Fruit fly (Drosophila melanogaster) whole organism, embryonic: ENCODE data around the gene eIF4A.

ENCODE experiments used
- Bdp1 ChIP-seq: fragments of 200-800 bp; sonication (Bioruptor generic); optimal IDR thresholded peaks from 3 replicates; lab custom pipeline; 2016; ENCODE audit warnings: missing biosample characterization, missing genetic modification characterization
- CG10654 ChIP-seq: fragments of 200-800 bp; sonication (Bioruptor generic); optimal IDR thresholded peaks from 2 replicates; lab custom pipeline; 2016; ENCODE audit warnings: missing biosample characterization, missing genetic modification characterization
- CG11247 ChIP-seq: fragments of 200-800 bp; sonication (Bioruptor generic); IDR thresholded peaks from 2 replicates; pipeline ENCODE4 v1.3.6; 2022; ENCODE audit warnings: missing biosample characterization, missing genetic modification characterization
- CG12659 ChIP-seq: fragments of 200-800 bp; sonication (Bioruptor generic); optimal IDR thresholded peaks from 3 replicates; lab custom pipeline; 2017; ENCODE audit warnings: mild to moderate bottlenecking, missing biosample characterization, missing genetic modification reagents, missing genetic modification characterization
- CG12769 ChIP-seq: fragments of 200-800 bp; sonication (Bioruptor generic); optimal IDR thresholded peaks from 2 replicates; lab custom pipeline; 2019; ENCODE audit warnings: missing biosample characterization, mild to moderate bottlenecking, missing genetic modification characterization, moderate library complexity
- CG14441 ChIP-seq: fragments of 200-800 bp; sonication (Bioruptor generic); IDR thresholded peaks from 2 replicates; pipeline ENCODE4 v1.3.6; 2022; ENCODE audit warnings: missing biosample characterization, missing genetic modification characterization
- CG1529 ChIP-seq: fragments of 200-800 bp; sonication (Bioruptor generic); optimal IDR thresholded peaks from 3 replicates; lab custom pipeline; 2018; ENCODE audit warnings: missing biosample characterization, missing genetic modification characterization
- CG1832 ChIP-seq: fragments of 200-800 bp; sonication (Bioruptor generic); optimal IDR thresholded peaks from 2 replicates; lab custom pipeline; 2017; ENCODE audit warnings: missing biosample characterization, mild to moderate bottlenecking, missing genetic modification characterization, inconsistent platforms
- CG2120 ChIP-seq: fragments of 200-800 bp; sonication (Bioruptor generic); optimal IDR thresholded peaks from 3 replicates; lab custom pipeline; 2016; ENCODE audit warnings: missing biosample characterization, missing genetic modification characterization
- CG2199 ChIP-seq: fragments of 200-800 bp; sonication (Bioruptor generic); IDR thresholded peaks from 3 replicates; pipeline ENCODE4 v1.3.6; 2022; ENCODE audit warnings: missing biosample characterization, missing genetic modification characterization
- CG3281 ChIP-seq: fragments of 200-800 bp; sonication (Bioruptor generic); optimal IDR thresholded peaks from 3 replicates; lab custom pipeline; 2017; ENCODE audit warnings: missing biosample characterization, mild to moderate bottlenecking, missing genetic modification characterization
- CG34376 ChIP-seq: fragments of 200-800 bp; sonication (Bioruptor generic); optimal IDR thresholded peaks from 2 replicates; lab custom pipeline; 2018; ENCODE audit warnings: missing biosample characterization, mild to moderate bottlenecking, missing genetic modification characterization
- CG6175 ChIP-seq: fragments of 200-800 bp; sonication (Bioruptor generic); IDR thresholded peaks from 3 replicates; pipeline ENCODE4 v1.3.6; 2022; ENCODE audit warnings: missing biosample characterization, missing genetic modification characterization
- CG7987 ChIP-seq: fragments of 200-800 bp; sonication (Bioruptor generic); optimal IDR thresholded peaks from 2 replicates; lab custom pipeline; 2018; ENCODE audit warnings: missing biosample characterization, mild to moderate bottlenecking, missing genetic modification characterization, moderate library complexity
- CG8290 ChIP-seq, 3 experiments: fragments of 200-800 bp; sonication (Bioruptor generic); optimal IDR thresholded peaks; 2 replicates each; lab custom pipeline; 2016 to 2019; ENCODE audit warnings: missing biosample characterization in 3 of 3, missing genetic modification characterization in 3 of 3, mild to moderate bottlenecking in 2 of 3, moderate library complexity in 1 of 3
- CG8478 ChIP-seq: fragments of >200 bp; optimal IDR thresholded peaks from 2 replicates; lab custom pipeline; 2018
- Dbx ChIP-seq: fragments of 200-800 bp; sonication (Bioruptor generic); IDR thresholded peaks from 3 replicates; pipeline ENCODE4 v1.3.6; 2022; ENCODE audit warnings: missing biosample characterization, missing genetic modification characterization
- ERR ChIP-seq: fragments of 200-800 bp; sonication (Bioruptor generic); optimal IDR thresholded peaks from 2 replicates; lab custom pipeline; 2016; ENCODE audit warnings: missing biosample characterization, missing genetic modification characterization
- Eip74EF ChIP-seq, 2 experiments: fragments of 200-800 bp in 1 of 2; fragments of >200 bp in 1 of 2; sonication (Bioruptor generic) in 1 of 2; optimal IDR thresholded peaks; 2 replicates each; lab custom pipeline; 2017 to 2019; ENCODE audit warnings: missing biosample characterization in 2 of 2, missing genetic modification characterization in 2 of 2, mild to moderate bottlenecking in 1 of 2, moderate library complexity in 1 of 2
- Hmr ChIP-seq: fragments of 200-800 bp; sonication (Bioruptor generic); optimal IDR thresholded peaks from 3 replicates; lab custom pipeline; 2017; ENCODE audit warnings: mild to moderate bottlenecking, missing biosample characterization, missing genetic modification reagents, missing genetic modification characterization
- Hmx ChIP-seq: fragments of 200-800 bp; sonication (Bioruptor generic); optimal IDR thresholded peaks from 2 replicates; lab custom pipeline; 2016; ENCODE audit warnings: missing biosample characterization, missing genetic modification characterization
- Lhr ChIP-seq: fragments of 200-800 bp; sonication (Bioruptor generic); optimal IDR thresholded peaks from 3 replicates; lab custom pipeline; 2017; ENCODE audit warnings: mild to moderate bottlenecking, missing biosample characterization, missing genetic modification reagents, missing genetic modification characterization
- Lpt ChIP-seq: fragments of >200 bp; optimal IDR thresholded peaks from 2 replicates; lab custom pipeline; 2018; ENCODE audit warnings: missing biosample characterization, missing genetic modification characterization
- MTF-1 ChIP-seq: fragments of 200-800 bp; sonication (Bioruptor generic); optimal IDR thresholded peaks from 2 replicates; lab custom pipeline; 2018; ENCODE audit warnings: missing biosample characterization, mild to moderate bottlenecking, missing genetic modification characterization, borderline replicate concordance
- Med ChIP-seq: fragments of 200-800 bp; sonication (Bioruptor generic); peaks from one replicate; lab custom pipeline; 2016; ENCODE audit warnings: missing biosample characterization, missing genetic modification characterization, mild to moderate bottlenecking, inconsistent platforms, moderate library complexity
- Pdp1 ChIP-seq, 2 experiments: fragments of 200-800 bp; sonication (Bioruptor generic); optimal IDR thresholded peaks; 3 replicates each; lab custom pipeline; 2016; ENCODE audit warnings: missing biosample characterization in 2 of 2, missing genetic modification characterization in 2 of 2, mild to moderate bottlenecking in 1 of 2, moderate library complexity in 1 of 2
- Sox102F ChIP-seq: fragments of 200-800 bp; sonication (Bioruptor generic); optimal IDR thresholded peaks from 2 replicates; lab custom pipeline; 2018; ENCODE audit warnings: missing biosample characterization, mild to moderate bottlenecking, missing genetic modification characterization, moderate library complexity
- Stat92E ChIP-seq, 3 experiments: fragments of >200 bp in 2 of 3; fragments of 200-800 bp in 1 of 3; sonication (Bioruptor generic) in 1 of 3; optimal IDR thresholded peaks; 2 replicates each; lab custom pipeline; 2017 to 2019; ENCODE audit warnings: missing biosample characterization in 3 of 3, missing genetic modification characterization in 3 of 3, mild to moderate bottlenecking in 1 of 3, moderate library complexity in 1 of 3
- amos ChIP-seq: fragments of 200-800 bp; sonication (Bioruptor generic); IDR thresholded peaks from 2 replicates; pipeline ENCODE4 v1.3.6; 2022; ENCODE audit warnings: missing biosample characterization, missing genetic modification characterization; ENCODE audit not compliant: partially characterized antibody
- ash1 ChIP-seq: fragments of 200-800 bp; sonication (Bioruptor generic); optimal IDR thresholded peaks from 2 replicates; lab custom pipeline; 2018; ENCODE audit warnings: missing biosample characterization, mild to moderate bottlenecking, missing genetic modification characterization
- cato ChIP-seq: fragments of 200-800 bp; sonication (Bioruptor generic); optimal IDR thresholded peaks from 2 replicates; lab custom pipeline; 2016; ENCODE audit warnings: missing biosample characterization, missing genetic modification characterization, borderline replicate concordance
- chinmo ChIP-seq: fragments of 200-800 bp; sonication (Bioruptor generic); IDR thresholded peaks from 4 replicates; pipeline ENCODE4 v1.3.6; 2022; ENCODE audit warnings: missing biosample characterization, missing genetic modification characterization; ENCODE audit not compliant: partially characterized antibody
- da ChIP-seq: fragments of 200-800 bp; sonication (Bioruptor generic); optimal IDR thresholded peaks from 2 replicates; lab custom pipeline; 2016; ENCODE audit warnings: missing biosample characterization, missing genetic modification characterization
- dysf ChIP-seq: fragments of 200-800 bp; sonication (Bioruptor generic); IDR thresholded peaks from 3 replicates; pipeline ENCODE4 v1.3.6; 2022; ENCODE audit warnings: missing biosample characterization, missing genetic modification characterization
- emc ChIP-seq: fragments of 200-800 bp; sonication (Bioruptor generic); optimal IDR thresholded peaks from 2 replicates; lab custom pipeline; 2016; ENCODE audit warnings: missing biosample characterization, missing genetic modification characterization
- fd3F ChIP-seq: fragments of 200-800 bp; sonication (Bioruptor generic); optimal IDR thresholded peaks from 2 replicates; lab custom pipeline; 2018; ENCODE audit warnings: missing biosample characterization, mild to moderate bottlenecking, missing genetic modification characterization, moderate library complexity
- grn ChIP-seq: fragments of 200-800 bp; sonication (Bioruptor generic); optimal IDR thresholded peaks from 3 replicates; lab custom pipeline; 2017; ENCODE audit warnings: missing biosample characterization, missing genetic modification characterization
- mirr ChIP-seq: fragments of 200-800 bp; sonication (Bioruptor generic); optimal IDR thresholded peaks from 3 replicates; lab custom pipeline; 2018; ENCODE audit warnings: missing biosample characterization, mild to moderate bottlenecking, missing genetic modification characterization
- nom ChIP-seq: fragments of 200-800 bp; sonication (Bioruptor generic); optimal IDR thresholded peaks from 2 replicates; lab custom pipeline; 2017; ENCODE audit warnings: missing biosample characterization, missing genetic modification characterization, mild to moderate bottlenecking, moderate library complexity, missing genetic modification reagents
- pros ChIP-seq: fragments of 200-800 bp; sonication (Bioruptor generic); optimal IDR thresholded peaks from 3 replicates; lab custom pipeline; 2019; ENCODE audit warnings: missing biosample characterization, mild to moderate bottlenecking, missing genetic modification characterization, moderate library complexity
- sens ChIP-seq: fragments of 200-800 bp; sonication (Bioruptor generic); peaks from one replicate; lab custom pipeline; 2016; ENCODE audit warnings: missing biosample characterization, missing genetic modification characterization
- so ChIP-seq: fragments of 200-800 bp; sonication (Bioruptor generic); IDR thresholded peaks from 3 replicates; pipeline ENCODE4 v1.3.6; 2022; ENCODE audit warnings: missing biosample characterization, missing genetic modification characterization
- sug ChIP-seq: fragments of 200-800 bp; optimal IDR thresholded peaks from 2 replicates; lab custom pipeline; 2019; ENCODE audit warnings: missing biosample characterization, mild to moderate bottlenecking, missing genetic modification characterization, moderate library complexity
- tap ChIP-seq: fragments of 200-800 bp; optimal IDR thresholded peaks from 3 replicates; lab custom pipeline; 2019; ENCODE audit warnings: missing biosample characterization, mild to moderate bottlenecking, missing genetic modification characterization, moderate library complexity
- tgo ChIP-seq: fragments of 200-800 bp; sonication (Bioruptor generic); IDR thresholded peaks from 3 replicates; pipeline ENCODE4 v1.3.6; 2022; ENCODE audit warnings: missing biosample characterization, missing genetic modification characterization
- toy ChIP-seq: fragments of 200-800 bp; sonication (Bioruptor generic); IDR thresholded peaks from 2 replicates; pipeline ENCODE4 v1.3.6; 2022; ENCODE audit warnings: missing biosample characterization, missing genetic modification characterization
- wek ChIP-seq: fragments of 200-800 bp; sonication (Bioruptor generic); optimal IDR thresholded peaks from 3 replicates; lab custom pipeline; 2018; ENCODE audit warnings: missing biosample characterization, mild to moderate bottlenecking, missing genetic modification characterization, moderate library complexity
- yki ChIP-seq: fragments of >200 bp; optimal IDR thresholded peaks from 3 replicates; lab custom pipeline; 2018

eIF4A gene

dm6 chr2L:5945651-5946547 is 35.7 kb upstream of the eIF4A start:
- TF ChIP-seq cato (GFP tag; lab: Kevin White, UChicago) (no peak), CG11247 (GFP tag; lab: Robert Waterston, UW) (no peak), sug (tag; lab: Kevin White, UChicago) (peak; percentile 73), Pdp1 (GFP tag; optimal IDR thresholded peaks at IDR 0.05; lab: Kevin White, UChicago) (peak in 1 of 2 experiments; percentile 8), CG10654 (GFP tag; lab: Kevin White, UChicago) (no peak), Sox102F (GFP tag; lab: Kevin White, UChicago) (no peak), so (no peak), MTF-1 (GFP tag; lab: Kevin White, UChicago) (no peak), CG1832 (GFP tag; lab: Kevin White, UChicago) (peak; percentile 39), yki (lab: Kevin White, UChicago) (no peak), grn (GFP tag; lab: Kevin White, UChicago) (peak; percentile 88), CG6175 (GFP tag; lab: Robert Waterston, UW) (no peak), dysf (GFP tag; lab: Robert Waterston, UW) (0 out of 3 replicates have a peak, but pooled peaks have one; percentile 54), amos (GFP tag; lab: Robert Waterston, UW) (no peak), fd3F (no peak), ERR (GFP tag; lab: Kevin White, UChicago) (peak; percentile 94), Med (GFP tag; lab: Kevin White, UChicago) (peak; percentile 84), CG1529 (no peak), emc (GFP tag; lab: Kevin White, UChicago) (peak; percentile 20), Bdp1 (GFP tag; lab: Kevin White, UChicago) (no peak), CG7987 (GFP tag; lab: Kevin White, UChicago) (peak; percentile 74), Hmx (no peak), Eip74EF (GFP tag; optimal IDR thresholded peaks at IDR 0.05; lab: Kevin White, UChicago) (peak; percentile 61 to 85), wek (no peak), CG2120 (GFP tag; lab: Kevin White, UChicago) (no peak), Dbx (GFP tag; lab: Robert Waterston, UW) (peak; percentile 62; the same call in 2 of the 3 replicates), da (GFP tag; lab: Kevin White, UChicago) (no peak), nom (no peak), CG34376 (GFP tag; lab: Kevin White, UChicago) (peak; percentile 46), toy (no peak), tap (tag; lab: Kevin White, UChicago) (no peak), CG12769 (peak; percentile 81), CG2199 (GFP tag; lab: Robert Waterston, UW) (0 out of 3 replicates have a peak, but pooled peaks have one; percentile 34), Stat92E (GFP tag; optimal IDR thresholded peaks at IDR 0.05; lab: Kevin White, UChicago) (no peak), Lhr (GFP tag; lab: Kevin White, UChicago) (no peak), Hmr (GFP tag; lab: Kevin White, UChicago) (no peak), CG14441 (GFP tag; lab: Robert Waterston, UW) (no peak), ash1 (GFP tag; lab: Kevin White, UChicago) (no peak), CG8290 (GFP tag; optimal IDR thresholded peaks at IDR 0.05; lab: Kevin White, UChicago) (no peak), CG8290 (tag; optimal IDR thresholded peaks at IDR 0.05; lab: Kevin White, UChicago) (peak in 1 of 2 experiments; percentile 54), chinmo (GFP tag; lab: Robert Waterston, UW) (peak; percentile 75; the same call in 3 of the 4 replicates), Lpt (no peak), pros (no peak), sens (GFP tag; lab: Kevin White, UChicago) (peak; percentile 8), CG8478 (lab: Kevin White, UChicago) (peak; percentile 43), tgo (GFP tag; lab: Robert Waterston, UW) (0 out of 3 replicates have a peak, but pooled peaks have one; percentile 18), CG3281 (GFP tag; lab: Kevin White, UChicago) (no peak), CG12659 (GFP tag; lab: Kevin White, UChicago) (no peak), mirr (peak; percentile 44)
